Fruit fly (Drosophila melanogaster) Kc167 (cell line): ENCODE measurements around the gene pxb.

Source experiments
- Myc ChIP-seq: fragments of >200 bp; optimal IDR thresholded peaks from 2 replicates; lab custom pipeline; 2017; ENCODE audit warnings: missing external identifiers
- Sin3A ChIP-seq: fragments of >200 bp; optimal IDR thresholded peaks from 2 replicates; lab custom pipeline; 2018; ENCODE audit warnings: missing external identifiers
- h ChIP-seq: fragments of >200 bp; optimal IDR thresholded peaks from 3 replicates; lab custom pipeline; 2018; ENCODE audit warnings: missing external identifiers
- insv ChIP-seq: fragments of >200 bp; optimal IDR thresholded peaks from 3 replicates; lab custom pipeline; 2018; ENCODE audit warnings: missing external identifiers
- psq ChIP-seq: fragments of >200 bp; optimal IDR thresholded peaks from 2 replicates; lab custom pipeline; 2017; ENCODE audit warnings: missing external identifiers
- ttk ChIP-seq: sonication (Bioruptor generic); optimal IDR thresholded peaks from 2 replicates; lab custom pipeline; 2017; ENCODE audit warnings: missing external identifiers

The pxb gene

DNA sequence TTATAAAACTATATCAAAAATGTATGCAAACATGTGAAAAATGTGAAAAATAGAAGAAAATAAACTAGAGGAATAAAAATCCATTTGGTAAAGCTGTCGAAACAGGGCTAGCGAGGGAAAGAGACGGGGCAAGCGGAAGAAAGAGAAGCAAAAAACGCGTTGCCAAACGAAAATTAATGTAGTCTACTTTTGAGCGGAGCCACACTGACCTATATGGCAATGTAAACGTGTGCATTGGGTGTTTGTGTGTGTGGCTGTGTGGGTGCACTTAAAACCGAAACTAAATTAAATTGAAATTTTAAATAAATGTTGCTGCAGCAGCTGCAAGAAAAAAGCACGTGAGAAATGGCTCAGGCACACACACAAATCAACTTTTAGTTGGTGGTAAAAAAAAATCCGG is 14.0 kb downstream of the pxb start:
- TF ChIP-seq psq (lab: Kevin White, UChicago) = no peak
- TF ChIP-seq insv (lab: Kevin White, UChicago) = no peak
- no peak for TF ChIP-seq Myc (lab: Kevin White, UChicago)
- TF ChIP-seq h (lab: Kevin White, UChicago) = no peak
- no peak for TF ChIP-seq Sin3A (lab: Kevin White, UChicago)
- no peak for TF ChIP-seq ttk (lab: Kevin White, UChicago)

DNA sequence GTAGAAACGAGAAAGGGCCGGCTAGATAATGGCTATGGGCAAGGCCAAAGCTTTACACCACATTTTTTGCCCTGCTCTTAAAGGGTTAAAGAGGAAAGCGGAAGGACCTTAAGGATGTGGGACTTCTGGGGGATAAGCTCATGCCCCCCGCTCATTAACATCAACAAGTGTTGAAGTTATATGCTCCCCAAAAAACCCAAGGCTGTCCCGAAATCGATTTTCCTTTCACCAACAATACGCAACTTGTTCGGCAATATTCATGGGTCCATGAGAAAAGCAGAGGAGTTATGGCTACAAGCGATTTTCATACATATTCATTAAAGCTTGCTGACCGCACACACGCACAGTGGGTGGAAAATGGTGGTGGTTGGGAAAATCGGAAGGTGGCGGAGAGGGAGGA is 14.7 kb downstream of the pxb start:
- no peak for TF ChIP-seq insv (lab: Kevin White, UChicago)
- TF ChIP-seq h (lab: Kevin White, UChicago) = no peak
- TF ChIP-seq ttk (lab: Kevin White, UChicago) = no peak
- no peak for TF ChIP-seq Sin3A (lab: Kevin White, UChicago)
- TF ChIP-seq psq (lab: Kevin White, UChicago) = no peak
- no peak for TF ChIP-seq Myc (lab: Kevin White, UChicago)

DNA sequence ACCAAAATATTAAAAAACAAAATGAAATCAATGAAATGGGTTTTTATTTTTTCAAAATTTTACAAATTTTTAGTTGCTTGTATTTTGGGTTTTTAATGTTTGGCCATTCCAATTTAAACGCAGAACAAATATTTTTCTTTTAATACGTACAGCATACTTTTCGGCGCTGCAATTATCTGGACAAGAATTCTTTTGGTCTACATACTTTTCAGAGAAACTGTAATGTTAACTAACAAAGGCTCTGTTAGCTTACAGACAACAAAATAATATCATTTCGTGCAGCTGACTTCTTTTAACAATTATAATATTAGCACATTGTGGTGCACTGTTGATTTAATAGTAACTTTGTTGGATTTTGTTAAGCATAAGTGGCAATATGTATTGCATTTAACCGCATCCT is 22.5 kb downstream of the pxb start:
- TF ChIP-seq insv (lab: Kevin White, UChicago) (no peak), Myc (lab: Kevin White, UChicago) (no peak), h (lab: Kevin White, UChicago) (no peak), psq (lab: Kevin White, UChicago) (no peak)

DNA sequence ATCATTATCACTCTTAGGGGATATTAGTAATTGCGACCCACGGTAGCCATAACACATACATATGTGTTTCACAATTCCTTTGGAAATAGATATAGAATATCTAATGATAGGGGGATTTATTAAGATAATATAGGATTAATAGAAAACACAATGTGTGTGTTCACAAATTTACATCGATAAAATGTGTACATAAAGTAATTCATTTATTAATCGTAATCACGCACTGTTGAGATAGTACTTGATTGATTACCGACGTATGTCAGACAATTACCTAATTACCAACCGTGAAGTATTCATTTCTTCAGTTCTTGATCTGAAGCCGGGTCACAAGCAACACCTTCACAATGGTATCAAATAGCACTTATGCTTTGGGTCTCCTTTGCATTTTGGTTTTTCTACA is 26.8 kb downstream of the pxb start, which contains the start of gene CG31446:
CG31446 (plus strand) TSS at position 301 of the 400 bp plus-strand sequence.
- TF ChIP-seq ttk (lab: Kevin White, UChicago) = no peak
- TF ChIP-seq psq (lab: Kevin White, UChicago) = no peak
- no peak for TF ChIP-seq insv (lab: Kevin White, UChicago)
- no peak for TF ChIP-seq Sin3A (lab: Kevin White, UChicago)
- no peak for TF ChIP-seq h (lab: Kevin White, UChicago)
- no peak for TF ChIP-seq Myc (lab: Kevin White, UChicago)

DNA sequence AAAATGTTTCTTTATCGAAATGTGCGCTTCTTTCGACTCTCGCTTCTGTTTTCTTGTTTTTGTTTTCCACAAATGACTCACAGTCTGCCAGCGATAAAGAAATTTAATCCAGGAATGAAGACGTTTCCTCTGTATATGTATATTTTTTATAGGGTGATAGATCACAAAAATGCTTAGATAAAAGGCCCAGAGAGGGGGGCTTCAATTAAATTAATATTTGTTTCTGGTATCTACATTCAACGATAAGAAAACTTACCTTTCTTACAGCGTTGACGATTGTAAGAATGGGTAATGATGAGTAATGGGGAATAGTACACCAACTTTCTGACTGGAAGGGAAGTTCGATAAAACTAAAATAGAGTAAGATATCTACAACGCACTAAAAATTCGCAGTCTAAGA is 28.3 kb downstream of the pxb start:
- no peak for TF ChIP-seq insv (lab: Kevin White, UChicago)
- TF ChIP-seq Sin3A (lab: Kevin White, UChicago) = no peak
- no peak for TF ChIP-seq ttk (lab: Kevin White, UChicago)
- no peak for TF ChIP-seq psq (lab: Kevin White, UChicago)
- TF ChIP-seq h (lab: Kevin White, UChicago) = no peak
- no peak for TF ChIP-seq Myc (lab: Kevin White, UChicago)

DNA sequence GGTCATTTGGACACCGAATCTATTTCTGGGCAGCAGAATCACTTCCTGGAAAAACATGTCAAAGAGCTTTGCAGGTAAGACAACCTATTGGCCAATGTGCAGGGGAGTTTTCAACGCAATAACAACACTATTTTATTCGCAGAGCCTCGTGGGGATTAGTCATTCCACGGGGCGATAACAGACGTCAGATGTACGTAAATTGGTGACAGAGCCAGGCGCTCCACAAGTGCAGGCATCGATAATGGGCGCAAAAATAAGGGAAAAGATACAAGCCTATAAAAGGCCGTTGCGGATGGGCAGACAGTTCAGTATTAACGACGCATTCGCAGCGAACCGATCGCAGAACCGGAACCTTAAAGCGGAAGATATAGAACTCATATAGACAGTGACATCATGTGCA is 29.0 kb downstream of the pxb start, which contains the start of gene CG5399:
CG5399 (plus strand) TSS at position 301 of the 400 bp plus-strand sequence.
- TF ChIP-seq Sin3A (lab: Kevin White, UChicago) (no peak), psq (lab: Kevin White, UChicago) (no peak), ttk (lab: Kevin White, UChicago) (no peak), insv (lab: Kevin White, UChicago) (no peak), Myc (lab: Kevin White, UChicago) (no peak), h (lab: Kevin White, UChicago) (no peak)

DNA sequence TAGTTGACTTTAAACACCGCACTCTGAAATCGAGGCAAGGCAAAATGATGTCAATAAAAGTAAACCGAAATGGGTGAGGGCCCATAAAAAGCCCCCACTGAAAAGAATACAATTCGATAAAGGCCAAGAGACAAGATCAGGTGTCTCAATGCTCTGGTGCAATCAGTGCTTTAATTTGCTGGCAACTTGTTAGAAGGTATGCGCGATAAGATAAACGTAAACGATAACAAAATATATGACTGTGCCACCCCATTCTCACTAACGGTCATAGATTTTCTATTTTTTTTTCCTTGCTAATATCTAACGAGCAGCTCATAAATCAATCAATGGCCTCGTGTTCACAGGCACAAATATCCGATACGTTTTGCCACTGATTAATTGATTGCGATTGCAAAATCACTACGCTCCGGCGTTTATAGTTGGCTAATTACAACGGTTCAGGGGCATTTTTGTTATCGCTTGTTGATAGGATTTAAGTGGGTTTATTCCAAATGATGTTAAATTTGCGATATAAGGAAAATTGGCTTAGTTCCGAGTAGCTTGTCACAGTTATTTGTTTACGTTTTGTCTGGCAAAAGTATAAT is 30.6 kb downstream of the pxb start:
- TF ChIP-seq ttk (lab: Kevin White, UChicago) = no peak
- no peak for TF ChIP-seq insv (lab: Kevin White, UChicago)
- no peak for TF ChIP-seq h (lab: Kevin White, UChicago)
- TF ChIP-seq Sin3A (lab: Kevin White, UChicago) = no peak
- TF ChIP-seq Myc (lab: Kevin White, UChicago) = no peak
- TF ChIP-seq psq (lab: Kevin White, UChicago) = no peak

DNA sequence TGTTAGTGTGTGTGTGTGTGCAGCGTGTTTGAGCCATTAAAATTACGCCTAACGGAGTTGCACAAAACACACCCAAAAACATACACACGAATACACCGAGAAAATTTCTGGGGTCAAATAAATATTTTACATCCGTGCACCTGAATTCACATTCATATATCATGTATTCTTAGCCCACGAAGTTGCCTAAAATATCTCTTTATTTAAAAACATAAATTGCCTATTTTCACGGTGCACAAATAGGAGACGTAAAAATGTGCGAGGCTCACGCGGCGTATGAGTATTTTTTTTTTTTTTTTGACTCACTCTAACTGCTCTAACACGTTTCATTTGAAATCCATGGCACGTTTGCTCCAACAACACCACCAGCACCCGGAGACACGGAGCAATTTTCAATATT is 34.8 kb downstream of the pxb start:
- TF ChIP-seq h (lab: Kevin White, UChicago) (no peak), Myc (lab: Kevin White, UChicago) (no peak), psq (lab: Kevin White, UChicago) (no peak), ttk (lab: Kevin White, UChicago) (no peak), insv (lab: Kevin White, UChicago) (no peak), Sin3A (lab: Kevin White, UChicago) (no peak)

DNA sequence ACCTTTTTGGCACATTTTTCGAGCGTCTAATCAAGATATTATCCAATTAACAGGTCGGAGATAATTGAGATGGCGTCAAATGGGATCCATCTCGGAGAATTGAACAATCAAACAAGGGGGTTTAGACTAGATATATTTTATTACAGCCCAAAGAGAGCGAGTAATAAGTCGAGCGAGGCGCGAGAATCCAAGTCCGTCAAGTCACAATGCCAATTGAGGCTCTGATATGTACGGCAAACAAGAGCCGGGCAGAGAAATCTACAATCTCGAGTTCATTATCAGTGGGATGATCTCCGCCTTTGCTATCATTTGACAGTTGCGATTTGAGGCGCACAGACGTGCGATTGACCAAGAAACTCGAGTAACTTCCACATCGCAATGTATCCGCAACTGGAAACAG is 38.4 kb downstream of the pxb start, which contains the start of gene CG5404:
CG5404 (plus strand) TSS at position 301 of the 400 bp plus-strand sequence.
- TF ChIP-seq h (lab: Kevin White, UChicago) (no peak), ttk (lab: Kevin White, UChicago) (no peak), Myc (lab: Kevin White, UChicago) (no peak), psq (lab: Kevin White, UChicago) (no peak), insv (lab: Kevin White, UChicago) (no peak), Sin3A (lab: Kevin White, UChicago) (no peak)

DNA sequence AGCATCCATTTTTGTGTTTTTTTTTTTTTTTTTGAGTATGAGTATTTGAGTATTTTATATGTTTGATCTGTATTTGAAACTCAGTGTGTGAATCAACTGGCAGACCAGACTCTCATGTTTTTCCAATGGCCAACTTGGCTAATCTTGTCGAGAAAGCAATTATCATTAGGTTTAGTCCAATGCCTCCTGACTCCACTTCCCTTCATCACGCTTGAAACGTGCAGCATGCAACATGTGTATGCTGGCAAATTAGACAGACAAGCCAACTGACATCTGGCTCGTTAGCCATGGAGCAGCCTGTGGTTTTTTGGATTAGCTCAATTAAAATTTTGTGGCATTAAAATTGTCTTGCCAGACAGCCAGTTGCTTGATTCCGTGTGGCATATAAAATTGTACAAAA is 50.5 kb downstream of the pxb start, which contains the start of gene CG31294:
CG31294 (minus strand) TSS at position 101 of the 400 bp plus-strand sequence.
- TF ChIP-seq psq (lab: Kevin White, UChicago) = no peak

DNA sequence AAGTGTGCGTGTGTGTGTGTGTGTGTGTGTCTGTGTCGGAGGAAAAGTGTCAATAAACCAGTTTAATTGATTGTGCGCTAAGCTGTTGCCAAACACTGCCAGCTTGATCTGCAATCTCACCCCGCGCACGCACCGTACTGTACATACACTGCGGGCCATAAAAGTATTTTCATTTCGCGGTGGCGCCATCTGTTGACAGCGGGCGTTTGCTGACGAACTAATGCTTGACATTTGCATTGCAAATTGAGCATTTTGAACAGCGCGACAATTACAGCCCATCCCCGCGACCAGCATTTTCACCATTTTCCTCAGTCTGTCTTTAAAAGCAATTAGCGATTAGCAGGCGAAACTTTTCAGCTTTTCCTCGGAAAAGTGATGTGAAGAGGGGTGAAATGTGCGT is 64.6 kb downstream of the pxb start:
- no peak for TF ChIP-seq psq (lab: Kevin White, UChicago)
- no peak for TF ChIP-seq ttk (lab: Kevin White, UChicago)
- no peak for TF ChIP-seq insv (lab: Kevin White, UChicago)
- TF ChIP-seq h (lab: Kevin White, UChicago) = no peak
- TF ChIP-seq Sin3A (lab: Kevin White, UChicago) = no peak
- no peak for TF ChIP-seq Myc (lab: Kevin White, UChicago)

DNA sequence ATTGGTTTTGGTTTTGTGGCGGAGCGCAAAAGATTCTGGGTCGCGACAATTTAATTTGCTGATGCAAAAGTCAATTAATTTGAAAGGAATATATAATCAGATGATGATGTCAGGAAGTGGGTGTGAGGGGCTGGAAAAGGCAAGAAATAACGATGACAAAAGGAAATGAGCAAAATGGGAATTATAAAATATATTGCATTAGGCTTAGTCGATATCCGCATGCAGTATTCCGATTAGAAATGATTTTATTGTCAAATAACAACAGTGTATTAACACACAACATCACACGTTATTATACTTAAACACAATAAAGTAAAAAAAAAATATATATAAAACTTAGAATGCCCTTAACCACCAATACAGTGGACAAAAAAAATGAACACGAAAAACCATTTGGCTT is 65.5 kb downstream of the pxb start, which contains the start of gene CG34274:
CG34274 (plus strand) TSS at position 301 of the 400 bp plus-strand sequence.
- TF ChIP-seq psq (lab: Kevin White, UChicago) = no peak
- TF ChIP-seq ttk (lab: Kevin White, UChicago) = no peak
- no peak for TF ChIP-seq h (lab: Kevin White, UChicago)
- TF ChIP-seq Myc (lab: Kevin White, UChicago) = no peak
- no peak for TF ChIP-seq Sin3A (lab: Kevin White, UChicago)
- TF ChIP-seq insv (lab: Kevin White, UChicago) = no peak
